Fruit fly (Drosophila melanogaster): ENCODE results near the gene CG11122.

CG11122 gene

dm6 chrX:11108148-11108844 lies 16.2 kb downstream of the CG11122 start, which contains the start of gene Hsp60A (continued):
- TF ChIP-seq tgo (GFP tag; IDR thresholded peaks at IDR 0.05) (peak; percentile 42; the same call in 1 of the 3 replicates), CG4854 (GFP tag; optimal IDR thresholded peaks at IDR 0.05) (peak; percentile 8), bbx (GFP tag; IDR thresholded peaks at IDR 0.05; ENCODE audit: partially characterized antibody) (peak; percentile 72), NfI (GFP tag; optimal IDR thresholded peaks at IDR 0.05) (peak; percentile 34), CG30431 (GFP tag; optimal IDR thresholded peaks at IDR 0.05) (no peak), trem (tag; optimal IDR thresholded peaks at IDR 0.05) (peak; percentile 47), mld (GFP tag; IDR thresholded peaks at IDR 0.05; ENCODE audit: partially characterized antibody) (0 out of 3 replicates have a peak, but pooled peaks have one; percentile 37), CG16779 (GFP tag; IDR thresholded peaks at IDR 0.05) (no peak), CG1024 (GFP tag; IDR thresholded peaks at IDR 0.05) (no peak), Ssrp (tag; optimal IDR thresholded peaks at IDR 0.05) (peak; percentile 48), chn (GFP tag; optimal IDR thresholded peaks at IDR 0.05) (peak; percentile 37), ase (GFP tag; IDR thresholded peaks at IDR 0.05) (peak; percentile 31; the same call in 1 of the 3 replicates), Meics (GFP tag; optimal IDR thresholded peaks at IDR 0.05) (peak; percentile 33), D (optimal IDR thresholded peaks at IDR 0.05) (no peak), D (GFP tag; optimal IDR thresholded peaks at IDR 0.05) (no peak), cato (GFP tag; optimal IDR thresholded peaks at IDR 0.05; ENCODE audit: borderline replicate concordance) (no peak), CG3726 (GFP tag; IDR thresholded peaks at IDR 0.05) (no peak), grn (GFP tag; optimal IDR thresholded peaks at IDR 0.05) (no peak), CG17186 (GFP tag; optimal IDR thresholded peaks at IDR 0.05) (peak; percentile 12), Sin3A (optimal IDR thresholded peaks at IDR 0.05) (peak; percentile 10), Lhr (GFP tag; optimal IDR thresholded peaks at IDR 0.05) (peak; percentile 34), H2.0 (GFP tag; IDR thresholded peaks at IDR 0.05) (0 out of 2 replicates have a peak, but pooled peaks have one; percentile 8), CG14050 (GFP tag; IDR thresholded peaks at IDR 0.05) (no peak), Dp (GFP tag; optimal IDR thresholded peaks at IDR 0.05) (peak; percentile 85), CG9797 (GFP tag; optimal IDR thresholded peaks at IDR 0.05) (peak; percentile 67), Dref (GFP tag; IDR thresholded peaks at IDR 0.05) (peak; percentile 86), Doc3 (GFP tag; IDR thresholded peaks at IDR 0.05; ENCODE audit: partially characterized antibody) (peak; percentile 84), CG12299 (tag; optimal IDR thresholded peaks at IDR 0.05) (peak; percentile 46), CG2129 (GFP tag; IDR thresholded peaks at IDR 0.05; ENCODE audit: partially characterized antibody) (peak; percentile 60; the same call in 1 of the 2 replicates), CG8359 (GFP tag; optimal IDR thresholded peaks at IDR 0.05; ENCODE audit: borderline replicate concordance) (no peak), wor (GFP tag; IDR thresholded peaks at IDR 0.05) (no peak), Camta (GFP tag; optimal IDR thresholded peaks at IDR 0.05) (no peak), CG12942 (GFP tag; optimal IDR thresholded peaks at IDR 0.05) (peak; percentile 15), CG42726 (GFP tag; IDR thresholded peaks at IDR 0.05; ENCODE audit: partially characterized antibody) (no peak), Hr78 (GFP tag; optimal IDR thresholded peaks at IDR 0.05) (no peak), CG11504 (tag; optimal IDR thresholded peaks at IDR 0.05) (peak; percentile 62), hkb (optimal IDR thresholded peaks at IDR 0.05) (no peak), hkb (GFP tag; IDR thresholded peaks at IDR 0.05) (no peak), nmo (GFP tag; optimal IDR thresholded peaks at IDR 0.05) (peak; percentile 75), Side (GFP tag; optimal IDR thresholded peaks at IDR 0.05) (no peak), ewg (GFP tag; optimal IDR thresholded peaks at IDR 0.05) (no peak), hth (optimal IDR thresholded peaks at IDR 0.05) (no peak), tin (GFP tag; optimal IDR thresholded peaks at IDR 0.05) (peak; percentile 68), CG10274 (GFP tag; optimal IDR thresholded peaks at IDR 0.05) (no peak), mam (GFP tag; optimal IDR thresholded peaks at IDR 0.05) (peak; percentile 34), CG30020 (tag; optimal IDR thresholded peaks at IDR 0.05) (peak; percentile 25), ftz-f1 (GFP tag; optimal IDR thresholded peaks at IDR 0.05) (no peak), lilli (GFP tag; optimal IDR thresholded peaks at IDR 0.05) (peak; percentile 71), peb (GFP tag; IDR thresholded peaks at IDR 0.05) (no peak), Bdp1 (GFP tag; optimal IDR thresholded peaks at IDR 0.05) (no peak)

Data from whole organism, embryonic.